Fruit fly (Drosophila melanogaster): Measurements from ENCODE around the gene CG10147.

CG10147 gene

dm6 chr3L:6494928-6495806 lies 6.9 kb upstream of the CG10147 start, which contains the start of the genes Vps8 and sfl:
Vps8 (minus strand) TSS chr3L:6495297.
sfl (plus strand) TSS chr3L:6495680.
- TF ChIP-seq Myc (optimal IDR thresholded peaks at IDR 0.05), result no peak
- no peak for TF ChIP-seq Sin3A (optimal IDR thresholded peaks at IDR 0.05)
- TF ChIP-seq psq (optimal IDR thresholded peaks at IDR 0.05), result no peak
- TF ChIP-seq insv (optimal IDR thresholded peaks at IDR 0.05), result no peak
- TF ChIP-seq ttk (optimal IDR thresholded peaks at IDR 0.05), result no peak
- TF ChIP-seq h (optimal IDR thresholded peaks at IDR 0.05), result no peak

dm6 chr3L:6482838-6483237 lies 5.4 kb downstream of the CG10147 start:
- TF ChIP-seq Myc (optimal IDR thresholded peaks at IDR 0.05) (no peak), Sin3A (optimal IDR thresholded peaks at IDR 0.05) (no peak), h (optimal IDR thresholded peaks at IDR 0.05) (no peak), psq (optimal IDR thresholded peaks at IDR 0.05) (no peak), insv (optimal IDR thresholded peaks at IDR 0.05) (no peak), ttk (optimal IDR thresholded peaks at IDR 0.05) (no peak)

dm6 chr3L:6471820-6472219 lies 16.4 kb downstream of the CG10147 start:
- TF ChIP-seq insv (optimal IDR thresholded peaks at IDR 0.05) (no peak), psq (optimal IDR thresholded peaks at IDR 0.05) (no peak), h (optimal IDR thresholded peaks at IDR 0.05) (no peak), Myc (optimal IDR thresholded peaks at IDR 0.05) (no peak), ttk (optimal IDR thresholded peaks at IDR 0.05) (no peak), Sin3A (optimal IDR thresholded peaks at IDR 0.05) (no peak)

dm6 chr3L:6469508-6469907 lies 18.7 kb downstream of the CG10147 start:
- no peak for TF ChIP-seq h (optimal IDR thresholded peaks at IDR 0.05)
- TF ChIP-seq psq (optimal IDR thresholded peaks at IDR 0.05), result no peak
- no peak for TF ChIP-seq Sin3A (optimal IDR thresholded peaks at IDR 0.05)

DNA sequence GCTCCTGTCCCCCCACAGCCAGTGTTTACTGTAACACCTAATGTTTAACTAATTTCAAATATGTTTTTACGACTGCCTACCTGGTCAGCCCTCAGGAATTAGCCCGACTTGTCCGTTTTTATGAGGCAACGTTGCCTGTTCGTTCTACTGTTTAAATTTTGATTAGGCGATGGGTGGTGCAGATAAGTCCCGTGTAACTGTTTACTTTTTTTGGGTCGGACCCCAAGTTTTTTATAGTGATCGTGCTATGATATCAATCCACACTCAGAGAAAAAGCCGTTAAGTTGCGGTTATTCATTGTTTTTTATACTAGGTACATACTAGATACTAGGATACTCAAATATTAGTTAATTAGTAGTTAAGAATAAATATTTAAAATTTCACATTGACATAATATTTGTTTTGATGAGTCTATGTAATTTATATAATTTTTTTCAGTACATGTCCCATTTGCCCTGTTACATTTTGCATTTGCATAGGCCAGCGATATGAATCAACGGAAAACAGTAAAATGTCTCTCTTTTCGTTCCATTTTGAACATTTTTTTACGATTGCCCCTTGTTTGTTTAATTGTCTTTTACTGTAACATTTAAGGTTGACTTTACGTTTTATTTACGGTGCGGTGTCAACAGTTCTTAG lies 20.4 kb downstream of the CG10147 start:
- TF ChIP-seq psq (optimal IDR thresholded peaks at IDR 0.05), result no peak

- TF ChIP-seq h (optimal IDR thresholded peaks at IDR 0.05), result no peak
- TF ChIP-seq ttk (optimal IDR thresholded peaks at IDR 0.05), result no peak
- no peak for TF ChIP-seq Sin3A (optimal IDR thresholded peaks at IDR 0.05)
- TF ChIP-seq psq (optimal IDR thresholded peaks at IDR 0.05), result no peak
- no peak for TF ChIP-seq insv (optimal IDR thresholded peaks at IDR 0.05)
- TF ChIP-seq Myc (optimal IDR thresholded peaks at IDR 0.05), result no peak
Measured at dm6 chr3L:6462199-6462598, 26.0 kb downstream of the CG10147 start.

DNA sequence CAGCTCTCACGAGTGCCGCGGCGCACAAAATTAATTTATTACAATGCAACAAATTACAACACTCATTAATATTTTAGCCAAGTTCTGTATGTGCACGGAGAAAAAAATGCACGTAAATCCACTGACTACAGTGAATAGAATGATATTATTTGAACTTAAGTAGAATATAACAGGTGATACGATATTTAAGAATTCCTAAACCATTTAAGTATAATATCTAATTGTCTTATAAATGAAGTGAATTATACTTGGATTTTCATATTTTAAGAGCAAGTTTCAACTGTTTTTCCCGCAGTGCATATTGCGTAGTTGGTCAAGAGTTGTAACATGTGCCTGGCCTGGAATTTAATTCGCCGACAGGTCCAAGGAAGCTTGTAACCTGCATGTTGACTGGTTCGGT lies 29.5 kb downstream of the CG10147 start:
- TF ChIP-seq ttk (optimal IDR thresholded peaks at IDR 0.05), result no peak
- TF ChIP-seq h (optimal IDR thresholded peaks at IDR 0.05), result no peak
- no peak for TF ChIP-seq insv (optimal IDR thresholded peaks at IDR 0.05)
- TF ChIP-seq Myc (optimal IDR thresholded peaks at IDR 0.05), result no peak
- no peak for TF ChIP-seq psq (optimal IDR thresholded peaks at IDR 0.05)
- TF ChIP-seq Sin3A (optimal IDR thresholded peaks at IDR 0.05), result no peak

DNA sequence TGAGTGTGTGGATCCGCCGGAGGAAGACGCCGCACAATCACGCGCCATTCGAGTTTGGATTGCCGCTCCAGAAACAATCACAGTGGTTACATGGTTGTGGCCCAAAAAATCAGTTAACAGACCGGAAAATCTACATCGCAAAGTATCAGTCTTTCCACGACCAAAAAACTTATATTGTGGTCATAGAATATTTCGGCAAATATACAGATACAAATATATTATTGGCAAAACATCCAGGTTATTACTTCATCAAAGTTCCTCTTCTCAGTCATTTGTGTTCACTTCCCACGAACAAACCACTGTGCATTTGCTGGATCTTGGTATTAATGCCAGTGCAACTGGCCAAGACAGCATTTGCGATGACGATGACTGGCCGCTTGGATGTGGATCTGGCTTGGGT lies 30.3 kb downstream of the CG10147 start:
- TF ChIP-seq Myc (optimal IDR thresholded peaks at IDR 0.05) (no peak), Sin3A (optimal IDR thresholded peaks at IDR 0.05) (no peak), h (optimal IDR thresholded peaks at IDR 0.05) (no peak), psq (optimal IDR thresholded peaks at IDR 0.05) (no peak), insv (optimal IDR thresholded peaks at IDR 0.05) (no peak), ttk (optimal IDR thresholded peaks at IDR 0.05) (no peak)

DNA sequence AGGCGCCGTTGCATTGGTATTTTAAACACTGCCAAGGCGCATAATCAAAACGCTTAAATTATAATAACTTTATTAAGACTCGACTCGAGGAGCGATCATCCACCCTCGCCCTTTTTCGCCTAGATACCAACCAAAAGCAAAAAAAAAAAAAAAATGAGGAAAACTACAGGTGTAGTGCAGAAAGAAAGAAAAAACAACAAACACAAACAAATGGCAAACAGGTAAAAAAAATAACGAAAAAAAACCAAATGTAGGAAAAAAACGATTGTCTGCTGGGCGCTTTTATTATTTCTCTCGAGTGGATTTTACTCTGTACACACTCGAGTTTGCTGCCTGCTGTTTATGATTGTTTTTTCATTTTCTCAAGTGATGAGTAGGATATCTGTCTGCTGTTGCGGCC lies 31.0 kb downstream of the CG10147 start:
- TF ChIP-seq ttk (optimal IDR thresholded peaks at IDR 0.05), result no peak
- TF ChIP-seq insv (optimal IDR thresholded peaks at IDR 0.05), result no peak
- no peak for TF ChIP-seq Sin3A (optimal IDR thresholded peaks at IDR 0.05)
- TF ChIP-seq h (optimal IDR thresholded peaks at IDR 0.05), result no peak
- no peak for TF ChIP-seq Myc (optimal IDR thresholded peaks at IDR 0.05)
- no peak for TF ChIP-seq psq (optimal IDR thresholded peaks at IDR 0.05)

DNA sequence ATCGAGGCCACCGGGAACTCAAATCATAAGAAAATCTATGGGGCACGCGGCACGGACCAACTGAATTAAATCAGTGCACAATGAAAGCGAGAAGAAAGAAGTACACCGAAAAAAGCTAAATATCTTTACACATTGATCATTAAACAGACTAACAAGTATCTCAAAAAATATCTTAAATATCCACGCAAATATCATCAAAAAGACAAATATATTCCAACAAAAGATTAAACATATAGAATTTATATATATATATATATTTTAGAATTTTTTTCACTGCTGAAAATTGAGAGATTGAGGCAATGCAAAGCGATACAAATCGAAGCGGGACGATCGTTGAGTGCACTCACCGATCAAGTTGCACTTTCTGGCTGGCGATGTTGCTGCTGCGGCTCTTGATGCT lies 32.8 kb downstream of the CG10147 start:
- TF ChIP-seq ttk (optimal IDR thresholded peaks at IDR 0.05), result no peak
- TF ChIP-seq insv (optimal IDR thresholded peaks at IDR 0.05), result no peak
- no peak for TF ChIP-seq psq (optimal IDR thresholded peaks at IDR 0.05)
- TF ChIP-seq Myc (optimal IDR thresholded peaks at IDR 0.05), result no peak
- no peak for TF ChIP-seq h (optimal IDR thresholded peaks at IDR 0.05)
- no peak for TF ChIP-seq Sin3A (optimal IDR thresholded peaks at IDR 0.05)

- TF ChIP-seq Sin3A (optimal IDR thresholded peaks at IDR 0.05) (no peak), insv (optimal IDR thresholded peaks at IDR 0.05) (no peak), Myc (optimal IDR thresholded peaks at IDR 0.05) (no peak), ttk (optimal IDR thresholded peaks at IDR 0.05) (no peak)
Measured at dm6 chr3L:6453482-6453881, 34.7 kb downstream of the CG10147 start.

- TF ChIP-seq insv (optimal IDR thresholded peaks at IDR 0.05) (no peak), Myc (optimal IDR thresholded peaks at IDR 0.05) (no peak), h (optimal IDR thresholded peaks at IDR 0.05) (no peak), Sin3A (optimal IDR thresholded peaks at IDR 0.05) (no peak), ttk (optimal IDR thresholded peaks at IDR 0.05) (no peak), psq (optimal IDR thresholded peaks at IDR 0.05) (no peak)
Measured at dm6 chr3L:6452347-6452746, 35.9 kb downstream of the CG10147 start.

DNA sequence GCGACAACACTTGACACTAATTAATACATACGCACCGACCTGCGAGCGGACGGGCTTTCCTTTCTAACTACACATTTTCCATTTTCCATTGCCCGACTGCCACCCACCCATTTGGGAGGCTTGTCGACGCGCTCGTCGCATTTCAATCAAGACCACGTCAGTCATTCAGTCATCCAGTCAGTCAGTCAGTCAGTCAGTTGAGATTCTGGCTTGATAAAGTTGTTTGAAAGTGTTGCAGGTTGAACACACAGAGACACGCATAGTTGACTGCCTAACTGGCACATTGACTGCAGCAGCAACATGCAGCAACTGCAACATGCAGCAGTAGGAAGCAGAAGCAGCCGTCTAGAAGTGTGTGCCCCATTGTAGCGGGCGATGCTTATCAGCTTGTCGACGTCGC lies 36.7 kb downstream of the CG10147 start:
- TF ChIP-seq h (optimal IDR thresholded peaks at IDR 0.05) (no peak), ttk (optimal IDR thresholded peaks at IDR 0.05) (no peak), insv (optimal IDR thresholded peaks at IDR 0.05) (no peak), Sin3A (optimal IDR thresholded peaks at IDR 0.05) (no peak)
